Worm (Caenorhabditis elegans) whole organism, L2 larva: ENCODE measurements around the gene npr-10.

Experiments
- nhr-237 ChIP-seq: fragments of 150-350 bp; optimal IDR thresholded peaks from 2 replicates; lab custom pipeline; 2014; ENCODE audit warnings: missing biosample characterization, missing genetic modification characterization
- unc-62 ChIP-seq: fragments of 150-350 bp; optimal IDR thresholded peaks from 2 replicates; lab custom pipeline; 2014; ENCODE audit warnings: missing biosample characterization, missing genetic modification reagents, missing genetic modification characterization

ce11 chrX:13032610-13033009 is at the start of gene npr-10:
- TF ChIP-seq unc-62 (GFP tag; lab: Kevin White, UChicago) (no peak), nhr-237 (no peak)
